Worm (Caenorhabditis elegans): ENCODE data around the gene dpy-20.

- TF ChIP-seq nhr-76 (tag; optimal IDR thresholded peaks at IDR 0.05) (no peak), nhr-11 (tag; optimal IDR thresholded peaks at IDR 0.05) (no peak), pag-3 (tag; optimal IDR thresholded peaks at IDR 0.05; ENCODE audit: borderline replicate concordance, insufficient read depth) (no peak), ztf-4 (tag; optimal IDR thresholded peaks at IDR 0.05) (no peak), egl-27 (tag; optimal IDR thresholded peaks at IDR 0.05) (no peak), unc-62 (GFP tag; optimal IDR thresholded peaks at IDR 0.05) (no peak), nhr-28 (tag; optimal IDR thresholded peaks at IDR 0.05) (no peak)
These were observed 36.6 kb upstream of the dpy-20 start, which contains the start of gene K01A6.8 for ce11 chrIV:11737269-11737668.
